Worm (Caenorhabditis elegans) whole organism, L4 larva: ENCODE results near the gene K03B8.14.

Experiments used
- F37D6.2 ChIP-seq: sonication (generic microtip); optimal IDR thresholded peaks from 2 replicates; lab custom pipeline; 2016; ENCODE audit warnings: mild to moderate bottlenecking, missing genetic modification characterization, missing compliant biosample characterization
- ama-1 ChIP-seq: fragments of 150-350 bp; optimal IDR thresholded peaks from 2 replicates; lab custom pipeline; 2014; ENCODE audit warnings: inconsistent platforms, mixed read lengths
- ceh-28 ChIP-seq: fragments of 150-350 bp; optimal IDR thresholded peaks from 2 replicates; lab custom pipeline; 2014; ENCODE audit warnings: missing biosample characterization, missing genetic modification reagents, missing genetic modification characterization
- daf-12 ChIP-seq: fragments of 150-350 bp; optimal IDR thresholded peaks from 2 replicates; lab custom pipeline; 2014; ENCODE audit warnings: missing biosample characterization, missing genetic modification reagents, missing genetic modification characterization
- jun-1 ChIP-seq: fragments of 150-350 bp; optimal IDR thresholded peaks from 2 replicates; lab custom pipeline; 2014; ENCODE audit warnings: missing biosample characterization, missing genetic modification reagents, missing genetic modification characterization
- nhr-77 ChIP-seq: fragments of 150-350 bp; optimal IDR thresholded peaks from 2 replicates; lab custom pipeline; 2014; ENCODE audit warnings: missing biosample characterization, missing genetic modification characterization

DNA sequence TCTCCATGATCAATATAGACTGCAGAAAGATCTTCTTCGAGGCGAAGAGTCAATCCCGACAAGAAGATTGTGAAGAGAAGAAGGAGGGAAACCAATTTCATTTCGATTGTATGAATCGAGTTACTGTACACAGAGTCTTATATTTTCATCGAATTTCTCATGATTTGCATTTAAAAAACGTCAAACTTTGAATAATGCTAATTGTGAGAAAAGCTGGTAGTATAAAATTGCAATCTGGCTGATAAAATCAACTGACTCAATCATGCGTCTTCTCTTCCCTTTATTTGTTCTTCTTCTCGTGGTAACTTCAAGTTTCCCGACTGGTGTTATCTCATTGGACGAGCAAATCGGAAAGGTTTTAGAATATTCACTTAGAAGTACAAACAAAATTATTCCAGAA, at the start of gene K03B8.14, which contains the start of gene K03B8.11:
- TF ChIP-seq F37D6.2 (tag; lab: Kevin White, UChicago) (no peak), ceh-28 (tag; lab: Kevin White, UChicago) (no peak), ama-1 (lab: Kevin White, UChicago) (no peak), jun-1 (no peak), nhr-77 (tag; lab: Kevin White, UChicago) (no peak), daf-12 (tag; lab: Kevin White, UChicago) (no peak)
